Worm (Caenorhabditis elegans) whole organism, L2 larva: ENCODE measurements around the gene K12H6.8.
A peak's percentile ranks its signal among the peaks of the same experiment; 100 is the strongest.

ENCODE experiments used
- C34F6.9 ChIP-seq: fragments of 150-350 bp; optimal IDR thresholded peaks from 2 replicates; lab custom pipeline; 2014; ENCODE audit warnings: missing biosample characterization, missing genetic modification characterization
- F13H6.1 ChIP-seq: sonication (generic microtip); optimal IDR thresholded peaks from 2 replicates; lab custom pipeline; 2016; ENCODE audit warnings: missing genetic modification characterization, missing compliant biosample characterization
- R02D3.7 ChIP-seq: fragments of 150-350 bp; optimal IDR thresholded peaks from 2 replicates; lab custom pipeline; 2014; ENCODE audit warnings: missing biosample characterization, missing genetic modification characterization
- Y55F3AM.14 ChIP-seq: fragments of 200-800 bp; sonication (Bioruptor generic); optimal IDR thresholded peaks from 2 replicates; lab custom pipeline; 2018; ENCODE audit warnings: mild to moderate bottlenecking, missing genetic modification characterization, missing compliant biosample characterization
- ZK546.5 ChIP-seq: sonication (generic microtip); optimal IDR thresholded peaks from 2 replicates; lab custom pipeline; 2017; ENCODE audit warnings: missing biosample characterization, missing genetic modification characterization
- alr-1 ChIP-seq: fragments of 150-350 bp; optimal IDR thresholded peaks from 2 replicates; lab custom pipeline; 2014; ENCODE audit warnings: missing biosample characterization, missing genetic modification characterization
- aly-2 ChIP-seq: fragments of 150-350 bp; optimal IDR thresholded peaks from 2 replicates; lab custom pipeline; 2014; ENCODE audit warnings: missing biosample characterization, missing genetic modification characterization
- ama-1 ChIP-seq: fragments of 150-350 bp; optimal IDR thresholded peaks from 2 replicates; lab custom pipeline; 2018; ENCODE audit warnings: inconsistent platforms
- blmp-1 ChIP-seq: sonication (generic microtip); optimal IDR thresholded peaks from 2 replicates; lab custom pipeline; 2017; ENCODE audit warnings: missing genetic modification characterization, mild to moderate bottlenecking, missing compliant biosample characterization, antibody characterized with exemption, moderate library complexity; ENCODE audit not compliant: insufficient read depth
- ceh-82 ChIP-seq: fragments of 150-350 bp; optimal IDR thresholded peaks from 2 replicates; lab custom pipeline; 2014; ENCODE audit warnings: missing biosample characterization, missing genetic modification characterization
- crh-2 ChIP-seq: sonication (generic microtip); optimal IDR thresholded peaks from 2 replicates; lab custom pipeline; 2017; ENCODE audit warnings: missing biosample characterization, missing genetic modification characterization
- dmd-4 ChIP-seq: sonication (generic microtip); optimal IDR thresholded peaks from 2 replicates; lab custom pipeline; 2017; ENCODE audit warnings: missing biosample characterization, missing genetic modification characterization
- egl-27 ChIP-seq: sonication (generic microtip); optimal IDR thresholded peaks from 3 replicates; lab custom pipeline; 2017; ENCODE audit warnings: missing biosample characterization, missing genetic modification reagents, missing genetic modification characterization
- elt-1 ChIP-seq: fragments of 150-350 bp; optimal IDR thresholded peaks from 2 replicates; lab custom pipeline; 2014; ENCODE audit warnings: missing biosample characterization, missing genetic modification characterization
- elt-3 ChIP-seq: sonication (generic microtip); optimal IDR thresholded peaks from 2 replicates; lab custom pipeline; 2017; ENCODE audit warnings: missing biosample characterization, missing genetic modification characterization
- fos-1 ChIP-seq: fragments of 150-350 bp; optimal IDR thresholded peaks from 2 replicates; lab custom pipeline; 2014; ENCODE audit warnings: missing biosample characterization, missing genetic modification characterization
- gmeb-1 ChIP-seq: fragments of 150-350 bp; optimal IDR thresholded peaks from 2 replicates; lab custom pipeline; 2014; ENCODE audit warnings: missing biosample characterization, missing genetic modification characterization
- lin-11 ChIP-seq: fragments of 150-350 bp; sonication (generic microtip); optimal IDR thresholded peaks from 2 replicates; lab custom pipeline; 2014; ENCODE audit warnings: missing biosample characterization, missing genetic modification characterization, inconsistent platforms, mixed read lengths
- lin-13 ChIP-seq: fragments of 150-350 bp; optimal IDR thresholded peaks from 2 replicates; lab custom pipeline; 2014; ENCODE audit warnings: missing biosample characterization, missing genetic modification reagents, missing genetic modification characterization
- lsy-2 ChIP-seq, 2 experiments: fragments of 150-350 bp in 1 of 2; sonication (generic microtip) in 1 of 2; optimal IDR thresholded peaks; 2 replicates each; lab custom pipeline; 2014 to 2017; ENCODE audit warnings: missing biosample characterization in 2 of 2, missing genetic modification characterization in 2 of 2
- mab-5 ChIP-seq: fragments of 150-350 bp; optimal IDR thresholded peaks from 2 replicates; lab custom pipeline; 2014; ENCODE audit warnings: missing biosample characterization, missing genetic modification characterization
- mbf-1 ChIP-seq: sonication (generic microtip); optimal IDR thresholded peaks from 2 replicates; lab custom pipeline; 2017; ENCODE audit warnings: missing biosample characterization, missing genetic modification characterization
- mdl-1 ChIP-seq, 2 experiments: fragments of 150-350 bp in 1 of 2; sonication (generic microtip) in 1 of 2; optimal IDR thresholded peaks; 2 replicates each; lab custom pipeline; 2017; ENCODE audit warnings: missing biosample characterization in 2 of 2, missing genetic modification characterization in 2 of 2
- nhr-10 ChIP-seq: sonication (generic microtip); optimal IDR thresholded peaks from 2 replicates; lab custom pipeline; 2017; ENCODE audit warnings: missing biosample characterization, missing genetic modification characterization
- nhr-11 ChIP-seq: fragments of 150-350 bp; optimal IDR thresholded peaks from 2 replicates; lab custom pipeline; 2014; ENCODE audit warnings: missing biosample characterization, missing genetic modification characterization
- nhr-129 ChIP-seq: fragments of 150-350 bp; optimal IDR thresholded peaks from 2 replicates; lab custom pipeline; 2014; ENCODE audit warnings: missing biosample characterization, missing genetic modification characterization
- nhr-21 ChIP-seq: fragments of 150-350 bp; optimal IDR thresholded peaks from 2 replicates; lab custom pipeline; 2014; ENCODE audit warnings: missing biosample characterization, missing genetic modification characterization
- nhr-237 ChIP-seq: fragments of 150-350 bp; optimal IDR thresholded peaks from 2 replicates; lab custom pipeline; 2014; ENCODE audit warnings: missing biosample characterization, missing genetic modification characterization
- nhr-25 ChIP-seq: fragments of 150-350 bp; sonication (generic microtip); optimal IDR thresholded peaks from 3 replicates; lab custom pipeline; 2014; ENCODE audit warnings: missing biosample characterization, missing genetic modification characterization
- nhr-6 ChIP-seq: fragments of 150-350 bp; optimal IDR thresholded peaks from 2 replicates; lab custom pipeline; 2014; ENCODE audit warnings: missing biosample characterization, missing genetic modification characterization
- nhr-77 ChIP-seq: fragments of 150-350 bp; optimal IDR thresholded peaks from 2 replicates; lab custom pipeline; 2014; ENCODE audit warnings: missing biosample characterization, missing genetic modification characterization
- sem-4 ChIP-seq: fragments of 150-350 bp; optimal IDR thresholded peaks from 2 replicates; lab custom pipeline; 2014; ENCODE audit warnings: missing biosample characterization, missing genetic modification reagents, missing genetic modification characterization
- skn-1 ChIP-seq: sonication (generic microtip); optimal IDR thresholded peaks from 2 replicates; lab custom pipeline; 2017; ENCODE audit warnings: missing biosample characterization, missing genetic modification characterization
- sma-3 ChIP-seq: sonication (generic microtip); optimal IDR thresholded peaks from 2 replicates; lab custom pipeline; 2016; ENCODE audit warnings: missing genetic modification reagents, missing genetic modification characterization, missing compliant biosample characterization
- sma-9 ChIP-seq, 2 experiments: fragments of 150-350 bp in 1 of 2; sonication (generic microtip) in 1 of 2; optimal IDR thresholded peaks; 2 replicates each; lab custom pipeline; 2014 to 2016; ENCODE audit warnings: missing genetic modification characterization in 2 of 2, mild to moderate bottlenecking in 1 of 2, missing biosample characterization in 1 of 2, missing compliant biosample characterization in 1 of 2, missing genetic modification reagents in 1 of 2, moderate library complexity in 1 of 2
- snpc-4 ChIP-seq: fragments of 150-350 bp; optimal IDR thresholded peaks from 2 replicates; lab custom pipeline; 2014; ENCODE audit warnings: missing biosample characterization, missing genetic modification characterization
- unc-39 ChIP-seq: fragments of 150-350 bp; optimal IDR thresholded peaks from 2 replicates; lab custom pipeline; 2014; ENCODE audit warnings: missing biosample characterization, missing genetic modification characterization
- unc-55 ChIP-seq: fragments of 150-350 bp; sonication (generic microtip); optimal IDR thresholded peaks from 3 replicates; lab custom pipeline; 2014; ENCODE audit warnings: missing biosample characterization, missing genetic modification reagents, missing genetic modification characterization
- unc-62 ChIP-seq: fragments of 150-350 bp; optimal IDR thresholded peaks from 2 replicates; lab custom pipeline; 2014; ENCODE audit warnings: missing biosample characterization, missing genetic modification reagents, missing genetic modification characterization
- zag-1 ChIP-seq: fragments of 150-350 bp; optimal IDR thresholded peaks from 2 replicates; lab custom pipeline; 2014; ENCODE audit warnings: missing biosample characterization, missing genetic modification characterization
- ztf-1 ChIP-seq: fragments of 200-800 bp; sonication (Bioruptor generic); conservative IDR thresholded peaks from 2 replicates; pipeline ENCODE4 v1.3.6; 2022; ENCODE audit warnings: missing genetic modification characterization, missing compliant biosample characterization
- ztf-4 ChIP-seq: fragments of 150-350 bp; optimal IDR thresholded peaks from 2 replicates; lab custom pipeline; 2014; ENCODE audit warnings: missing biosample characterization, missing genetic modification characterization

The K12H6.8 gene

ce11 chrII:2800550-2801233 lies 27.0 kb upstream of the K12H6.8 start, which contains the start of gene nhr-119:
TSS of gene nhr-119 (minus strand) at chrII:2800600.
- TF ChIP-seq egl-27 (tag; lab: Kevin White, UChicago) (peak; percentile 77), unc-62 (GFP tag; lab: Kevin White, UChicago) (peak; percentile 47), gmeb-1 (tag; lab: Kevin White, UChicago) (peak; percentile 75), skn-1 (tag; lab: Kevin White, UChicago) (peak; percentile 46), blmp-1 (tag; lab: Kevin White, UChicago) (peak; percentile 79), C34F6.9 (tag; lab: Kevin White, UChicago) (peak; percentile 38), nhr-237 (tag; lab: Kevin White, UChicago) (no peak), sma-3 (GFP tag; lab: Kevin White, UChicago) (peak; percentile 96), ceh-82 (no peak), F13H6.1 (tag; lab: Kevin White, UChicago) (peak; percentile 85), sem-4 (tag; lab: Kevin White, UChicago) (peak; percentile 27), zag-1 (tag; lab: Kevin White, UChicago) (no peak), nhr-25 (tag; lab: Kevin White, UChicago) (peak; percentile 86), nhr-129 (peak; percentile 30), ZK546.5 (tag; lab: Kevin White, UChicago) (no peak), elt-1 (peak; percentile 63), sma-9 (GFP tag; optimal IDR thresholded peaks at IDR 0.05; lab: Kevin White, UChicago) (peak; percentile 93), sma-9 (tag; optimal IDR thresholded peaks at IDR 0.05; lab: Kevin White, UChicago) (no peak), nhr-77 (tag; lab: Kevin White, UChicago) (peak; percentile 40), lin-11 (tag; lab: Kevin White, UChicago) (no peak), nhr-6 (tag; lab: Kevin White, UChicago) (peak; percentile 44), lin-13 (peak; percentile 79), nhr-21 (tag; lab: Kevin White, UChicago) (peak; percentile 90), lsy-2 (tag; optimal IDR thresholded peaks at IDR 0.05; lab: Kevin White, UChicago) (peak in 1 of 2 experiments; percentile 73), mdl-1 (tag; optimal IDR thresholded peaks at IDR 0.05; lab: Kevin White, UChicago) (peak; percentile 53 to 65), unc-39 (tag; lab: Kevin White, UChicago) (no peak), crh-2 (tag; lab: Kevin White, UChicago) (peak; percentile 66), ztf-4 (peak; percentile 52), fos-1 (tag; lab: Kevin White, UChicago) (peak; percentile 94), mab-5 (tag; lab: Kevin White, UChicago) (peak; percentile 15), ztf-1 (GFP tag; lab: Robert Waterston, UW) (no peak)

ce11 chrII:2801764-2802163 lies 25.9 kb upstream of the K12H6.8 start:
- TF ChIP-seq ama-1 (lab: Kevin White, UChicago) (no peak), mdl-1 (tag; optimal IDR thresholded peaks at IDR 0.05; lab: Kevin White, UChicago) (no peak), unc-55 (GFP tag; lab: Kevin White, UChicago) (no peak), lin-13 (peak; percentile 48)

DNA sequence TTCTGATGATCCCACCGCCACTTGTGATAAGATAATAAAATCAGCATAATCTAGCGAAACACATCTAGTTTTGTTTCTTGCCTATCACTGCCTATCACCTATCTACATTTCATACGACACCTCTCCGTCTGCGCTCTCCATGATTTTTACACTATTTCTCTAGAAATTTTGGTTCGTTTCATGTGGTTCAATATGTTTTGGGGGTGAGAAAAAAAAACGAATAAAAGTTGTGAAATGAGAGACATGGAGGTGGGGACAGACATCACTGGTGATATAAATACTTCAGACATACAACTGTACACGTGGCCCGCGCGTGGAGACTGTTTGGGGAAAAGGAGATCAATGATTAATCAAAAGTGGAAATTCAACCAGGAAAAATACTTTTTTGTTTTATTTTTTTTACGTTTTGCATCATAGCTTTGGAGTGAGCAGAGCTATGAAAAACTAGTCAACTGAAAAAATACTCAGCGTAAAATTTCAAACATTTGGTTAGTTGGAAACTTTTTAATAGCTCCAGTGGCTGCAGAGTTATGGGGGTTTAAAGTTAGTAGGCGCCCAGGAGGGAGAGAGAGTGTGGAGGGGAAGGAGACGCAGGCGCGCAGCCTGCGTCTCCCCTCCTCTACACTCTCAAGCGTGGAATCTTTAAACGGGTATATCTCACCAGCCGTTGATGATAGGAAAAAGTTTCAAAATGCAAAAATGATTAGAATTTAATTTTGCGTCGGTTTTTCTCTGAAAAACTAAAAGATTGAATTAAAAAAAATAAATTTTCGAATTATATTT lies 24.7 kb upstream of the K12H6.8 start:
- TF ChIP-seq nhr-10 (tag; lab: Kevin White, UChicago) (no peak), elt-1 (no peak), unc-55 (GFP tag; lab: Kevin White, UChicago) (no peak), nhr-21 (tag; lab: Kevin White, UChicago) (peak; percentile 2), Y55F3AM.14 (GFP tag; lab: Kevin White, UChicago) (peak; percentile 6), R02D3.7 (tag; lab: Kevin White, UChicago) (no peak), F13H6.1 (tag; lab: Kevin White, UChicago) (no peak), lin-13 (peak; percentile 2), sma-9 (GFP tag; optimal IDR thresholded peaks at IDR 0.05; lab: Kevin White, UChicago) (peak; percentile 70), sma-9 (tag; optimal IDR thresholded peaks at IDR 0.05; lab: Kevin White, UChicago) (no peak), gmeb-1 (tag; lab: Kevin White, UChicago) (no peak), ZK546.5 (tag; lab: Kevin White, UChicago) (no peak), nhr-77 (tag; lab: Kevin White, UChicago) (no peak), elt-3 (tag; lab: Kevin White, UChicago) (no peak), nhr-6 (tag; lab: Kevin White, UChicago) (no peak), crh-2 (tag; lab: Kevin White, UChicago) (peak; percentile 32), zag-1 (tag; lab: Kevin White, UChicago) (no peak), snpc-4 (no peak), dmd-4 (tag; lab: Kevin White, UChicago) (no peak), nhr-129 (no peak), mdl-1 (tag; optimal IDR thresholded peaks at IDR 0.05; lab: Kevin White, UChicago) (no peak), nhr-11 (tag; lab: Kevin White, UChicago) (no peak), unc-62 (GFP tag; lab: Kevin White, UChicago) (no peak), ama-1 (lab: Kevin White, UChicago) (no peak), nhr-25 (tag; lab: Kevin White, UChicago) (no peak), sma-3 (GFP tag; lab: Kevin White, UChicago) (no peak), ztf-1 (GFP tag; lab: Robert Waterston, UW) (no peak), fos-1 (tag; lab: Kevin White, UChicago) (peak; percentile 60), mbf-1 (tag; lab: Kevin White, UChicago) (no peak), egl-27 (tag; lab: Kevin White, UChicago) (peak; percentile 5), C34F6.9 (tag; lab: Kevin White, UChicago) (no peak), alr-1 (no peak), aly-2 (no peak), lsy-2 (tag; optimal IDR thresholded peaks at IDR 0.05; lab: Kevin White, UChicago) (no peak)
